Worm (Caenorhabditis elegans): Measurements from ENCODE around the gene K04C1.3.

DNA sequence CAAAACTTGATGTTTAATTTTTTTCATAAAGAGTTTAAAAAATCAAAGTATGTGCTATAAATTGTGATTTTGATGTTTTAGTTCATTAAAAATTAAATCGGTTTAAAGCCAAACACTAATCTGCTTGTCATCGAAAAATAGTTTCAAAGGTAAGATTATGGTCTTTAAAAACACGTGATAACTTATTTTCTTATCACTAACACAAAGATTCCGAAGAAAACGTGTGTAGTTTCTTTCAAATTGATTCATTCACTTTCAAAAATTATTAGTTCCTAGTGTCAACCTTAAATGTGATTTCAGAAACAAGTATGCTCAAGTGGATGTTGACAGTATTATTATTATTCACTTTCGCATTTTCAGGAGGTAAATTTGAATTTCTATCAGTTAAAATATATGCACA, 12.8 kb upstream of the K04C1.3 start, which contains the start of gene E02H4.7:
- TF ChIP-seq ama-1 (optimal IDR thresholded peaks at IDR 0.05) (no peak), tra-4 (tag; optimal IDR thresholded peaks at IDR 0.05) (no peak), pes-1 (GFP tag; IDR thresholded peaks at IDR 0.05) (no peak), hmbx-1 (tag; optimal IDR thresholded peaks at IDR 0.05) (no peak), F13C5.2 (tag; optimal IDR thresholded peaks at IDR 0.05) (no peak), B0310.2 (tag; optimal IDR thresholded peaks at IDR 0.05) (no peak), sea-1 (GFP tag; conservative IDR thresholded peaks at IDR 0.05) (no peak), tbx-11 (GFP tag; IDR thresholded peaks at IDR 0.05) (no peak), tbx-37 (GFP tag; conservative IDR thresholded peaks at IDR 0.05) (no peak), hnd-1 (tag; optimal IDR thresholded peaks at IDR 0.05) (no peak), scrt-1 (GFP tag; IDR thresholded peaks at IDR 0.05) (no peak), flt-1 (GFP tag; IDR thresholded peaks at IDR 0.05) (no peak)

All from whole organism, early embryonic.